Worm (Caenorhabditis elegans) whole organism, L4 larva: ENCODE measurements around the gene T25F10.4.

Experiments
- R02D3.7 ChIP-seq: fragments of 150-350 bp; sonication (generic microtip); optimal IDR thresholded peaks from 3 replicates; lab custom pipeline; 2014; ENCODE audit warnings: missing biosample characterization, missing genetic modification characterization
- aly-2 ChIP-seq: sonication (generic microtip); optimal IDR thresholded peaks from 2 replicates; lab custom pipeline; 2018; ENCODE audit warnings: missing biosample characterization, missing genetic modification characterization
- egl-27 ChIP-seq: sonication (generic microtip); optimal IDR thresholded peaks from 3 replicates; lab custom pipeline; 2017; ENCODE audit warnings: missing biosample characterization, missing genetic modification reagents, missing genetic modification characterization
- fos-1 ChIP-seq: fragments of 150-350 bp; optimal IDR thresholded peaks from 2 replicates; lab custom pipeline; 2014; ENCODE audit warnings: missing biosample characterization, missing genetic modification characterization
- lin-39 ChIP-seq: fragments of 150-350 bp; optimal IDR thresholded peaks from 2 replicates; lab custom pipeline; 2014; ENCODE audit warnings: missing biosample characterization, missing genetic modification reagents, missing genetic modification characterization
- nhr-102 ChIP-seq: sonication (generic microtip); optimal IDR thresholded peaks from 2 replicates; lab custom pipeline; 2016; ENCODE audit warnings: mild to moderate bottlenecking, missing genetic modification characterization, moderate library complexity, missing compliant biosample characterization
- nhr-28 ChIP-seq: fragments of 150-350 bp; optimal IDR thresholded peaks from 2 replicates; lab custom pipeline; 2014; ENCODE audit warnings: missing biosample characterization, missing genetic modification characterization
- pha-4 ChIP-seq, 2 experiments: fragments of 150-350 bp in 1 of 2; fragments of 200-800 bp in 1 of 2; sonication (Bioruptor generic) in 1 of 2; IDR thresholded peaks in 1 of 2; optimal IDR thresholded peaks in 1 of 2; 2 replicates each; pipeline versions ENCODE4 v1.3.6 to Lab custom; 2014 to 2022; ENCODE audit warnings: missing genetic modification characterization in 2 of 2, missing genetic modification reagents in 2 of 2, missing biosample characterization in 1 of 2, missing compliant biosample characterization in 1 of 2
- php-3 ChIP-seq: fragments of 200-800 bp; sonication (Bioruptor generic); IDR thresholded peaks from 2 replicates; pipeline ENCODE4 v1.3.6; 2022; ENCODE audit warnings: missing genetic modification reagents, missing genetic modification characterization, missing compliant biosample characterization
- snpc-4 ChIP-seq: fragments of 150-350 bp; optimal IDR thresholded peaks from 2 replicates; lab custom pipeline; 2014; ENCODE audit warnings: missing biosample characterization, missing genetic modification characterization
- vab-7 ChIP-seq: fragments of 200-800 bp; sonication (Bioruptor generic); IDR thresholded peaks from 2 replicates; pipeline ENCODE4 v1.3.6; 2022; ENCODE audit warnings: missing genetic modification reagents, missing genetic modification characterization, missing compliant biosample characterization

- TF ChIP-seq php-3: no peak
- TF ChIP-seq egl-27 (tag; lab: Kevin White, UChicago): no peak
- TF ChIP-seq aly-2 (tag; lab: Kevin White, UChicago): no peak
- TF ChIP-seq nhr-28 (tag; lab: Kevin White, UChicago): peak; percentile 73
- no peak for TF ChIP-seq nhr-102 (tag; lab: Kevin White, UChicago)
- TF ChIP-seq pha-4 (GFP tag; IDR thresholded peaks at IDR 0.05; lab: Robert Waterston, UW): no peak
- no peak for TF ChIP-seq pha-4 (tag; optimal IDR thresholded peaks at IDR 0.05; lab: Kevin White, UChicago)
- TF ChIP-seq fos-1 (tag; lab: Kevin White, UChicago): no peak
- TF ChIP-seq snpc-4: no peak
- no peak for TF ChIP-seq lin-39 (tag; lab: Kevin White, UChicago)
- no peak for TF ChIP-seq vab-7 (GFP tag; lab: Robert Waterston, UW)
- TF ChIP-seq R02D3.7: no peak
These were observed 47.8 kb upstream of the T25F10.4 start for ce11 chrV:6810091-6810490.
